Worm (Caenorhabditis elegans): ENCODE data around the gene dct-15.

DNA sequence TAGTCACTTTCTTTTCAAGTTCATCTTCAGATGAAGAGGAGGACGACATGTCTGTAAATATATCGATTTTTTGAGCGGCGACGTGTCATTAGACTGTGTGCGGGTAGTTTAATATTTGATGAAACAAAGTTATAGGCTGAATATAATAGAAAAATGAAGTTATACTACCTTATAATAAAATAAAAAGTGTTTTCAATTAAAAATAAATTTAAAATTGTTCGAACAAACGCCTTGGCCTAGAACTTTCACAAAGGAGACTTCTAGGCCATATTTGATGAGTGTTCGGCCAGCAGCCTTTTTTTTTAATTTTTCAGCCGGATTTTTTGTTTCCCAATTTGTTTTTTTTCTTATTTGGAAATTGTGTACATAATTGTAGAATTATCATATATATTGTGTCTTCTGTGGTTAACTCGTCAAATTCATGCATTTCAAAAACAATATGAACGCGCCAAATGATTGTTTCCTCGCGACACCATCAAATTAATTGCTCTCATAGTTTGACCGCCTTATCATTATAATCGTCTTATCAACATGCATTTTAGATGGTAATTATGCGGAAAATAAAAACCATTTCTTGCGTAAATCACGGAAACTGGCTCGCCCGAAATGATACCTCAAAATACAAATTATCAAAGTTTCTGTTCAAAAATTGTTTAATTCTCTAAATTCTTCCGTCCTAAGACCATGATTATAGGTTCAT is 13.1 kb downstream of the dct-15 start, which contains the start of gene T13F2.2:
- TF ChIP-seq him-1 (tag; optimal IDR thresholded peaks at IDR 0.05) (no peak), W03F9.2 (tag; optimal IDR thresholded peaks at IDR 0.05) (no peak)
